Fruit fly (Drosophila melanogaster): Measurements from ENCODE around the gene Fit1.
A peak's percentile ranks its signal among the peaks of the same experiment; 100 is the strongest.

DNA sequence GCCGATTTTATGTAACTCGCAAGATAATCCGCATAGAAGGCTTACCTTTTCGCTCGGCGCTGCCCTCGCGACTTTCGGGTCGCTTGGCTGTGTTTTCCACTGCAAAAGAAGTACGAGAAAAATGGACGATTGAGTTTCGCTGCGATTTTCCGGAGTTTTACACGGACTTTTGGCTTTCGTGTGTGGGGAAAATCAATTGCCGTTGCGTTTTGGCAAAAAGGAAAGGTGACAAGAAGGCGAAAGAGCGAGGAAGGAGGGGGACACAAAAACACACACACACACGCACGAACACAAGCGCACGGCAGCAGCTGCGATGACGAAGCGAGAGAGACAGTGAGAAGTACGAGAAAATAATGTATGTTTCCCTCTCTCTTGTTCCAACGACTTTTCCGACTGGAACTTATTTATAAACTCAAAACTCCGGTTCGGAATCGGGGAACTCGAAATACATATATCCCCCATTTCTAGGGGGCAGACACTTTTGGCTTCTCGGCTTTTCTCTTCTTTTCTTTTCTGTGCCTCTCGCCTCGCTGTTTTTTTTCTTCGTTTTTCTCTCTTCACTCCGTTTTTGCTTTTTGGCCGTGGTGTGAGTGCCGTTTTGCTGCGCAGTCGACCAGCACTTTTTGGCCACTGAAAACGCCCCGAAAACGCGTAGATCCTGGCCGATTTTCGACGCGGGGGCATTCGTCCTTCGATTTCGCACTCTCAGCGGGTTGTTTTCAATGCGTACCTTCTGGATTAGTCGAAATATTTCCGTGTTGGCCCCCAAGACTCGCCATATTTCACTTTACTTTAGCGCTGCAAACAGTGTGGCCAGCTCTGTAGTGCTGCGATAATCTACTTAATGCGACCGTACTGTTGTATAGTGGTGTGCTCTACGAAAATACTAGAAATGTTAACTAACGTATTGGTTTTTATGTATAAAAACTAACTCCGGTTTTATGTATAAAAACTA lies 30.6 kb downstream of the Fit1 start, which contains the start of gene ens:
- TF ChIP-seq CG8478 (optimal IDR thresholded peaks at IDR 0.05): no peak
- peak in 1 of 2 experiments; percentile 18 for TF ChIP-seq CTCF (optimal IDR thresholded peaks at IDR 0.05)
